Fruit fly (Drosophila melanogaster) S2 (cell line): ENCODE measurements around the gene Rpt2.

Experiments used
- CG8478 ChIP-seq: fragments of >200 bp; optimal IDR thresholded peaks from 2 replicates; lab custom pipeline; 2018
- CTCF ChIP-seq, 2 experiments: fragments of >200 bp; optimal IDR thresholded peaks; 2 replicates each; lab custom pipeline; 2018

DNA sequence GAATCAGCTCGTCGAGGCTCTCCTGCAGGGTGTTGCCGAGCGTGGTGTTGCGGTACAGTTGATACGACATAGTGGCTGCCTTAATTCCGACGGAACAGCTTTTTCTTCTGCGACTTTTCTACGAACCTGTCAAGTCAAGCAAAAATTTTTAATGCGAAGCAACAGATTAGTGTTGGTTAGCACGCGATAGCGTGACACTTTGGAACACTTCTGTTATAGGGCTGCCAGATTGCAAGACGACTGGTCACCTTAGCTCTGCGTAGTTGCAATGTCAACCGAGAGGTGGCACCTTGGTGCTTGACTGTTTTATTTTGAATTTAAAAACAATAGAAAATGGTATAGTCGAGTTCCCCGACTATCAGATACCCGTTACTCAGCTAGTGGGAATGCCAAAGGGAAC lies 40.5 kb downstream of the Rpt2 start, which contains the start of gene TfIIA-S:
- TF ChIP-seq CTCF (optimal IDR thresholded peaks at IDR 0.05; lab: Kevin White, UChicago) (peak; percentile 97 to 98), CG8478 (lab: Kevin White, UChicago) (no peak)
